Fruit fly (Drosophila melanogaster): Measurements from ENCODE around the gene CG14543.

The CG14543 gene

dm6 chr3R:26072477-26072876 lies 16.0 kb downstream of the CG14543 start (continued):
- TF ChIP-seq CG12391 (tag; optimal IDR thresholded peaks at IDR 0.05) (peak; percentile 20), CG10366 (GFP tag; IDR thresholded peaks at IDR 0.05) (peak; percentile 30; the same call in 1 of the 2 replicates), Doc3 (GFP tag; IDR thresholded peaks at IDR 0.05; ENCODE audit: partially characterized antibody) (no peak), phol (tag; optimal IDR thresholded peaks at IDR 0.05) (peak; percentile 26), Dip2 (GFP tag; IDR thresholded peaks at IDR 0.05) (no peak), bsh (GFP tag; optimal IDR thresholded peaks at IDR 0.05) (peak; percentile 51 to 72), CG34422 (GFP tag; IDR thresholded peaks at IDR 0.05) (0 out of 3 replicates have a peak, but pooled peaks have one; percentile 47), insv (GFP tag; optimal IDR thresholded peaks at IDR 0.05) (no peak), maf-S (GFP tag; optimal IDR thresholded peaks at IDR 0.05) (no peak), zen (tag; optimal IDR thresholded peaks at IDR 0.05) (no peak), CG34224 (GFP tag; IDR thresholded peaks at IDR 0.05; ENCODE audit: partially characterized antibody) (no peak), Sin3A (optimal IDR thresholded peaks at IDR 0.05) (no peak), CG10209 (GFP tag; optimal IDR thresholded peaks at IDR 0.05) (no peak), sisA (GFP tag; IDR thresholded peaks at IDR 0.05) (0 out of 2 replicates have a peak, but pooled peaks have one; percentile 16), GATAe (GFP tag; conservative IDR thresholded peaks at IDR 0.05) (no peak), tap (tag; optimal IDR thresholded peaks at IDR 0.05) (no peak), CG30403 (GFP tag; optimal IDR thresholded peaks at IDR 0.05) (no peak), Optix (GFP tag; IDR thresholded peaks at IDR 0.05) (0 out of 3 replicates have a peak, but pooled peaks have one; percentile 36), cwo (GFP tag; optimal IDR thresholded peaks at IDR 0.05) (no peak), crc (GFP tag; optimal IDR thresholded peaks at IDR 0.05) (no peak), ci (GFP tag; IDR thresholded peaks at IDR 0.05) (peak; percentile 79), CG10147 (GFP tag; optimal IDR thresholded peaks at IDR 0.05) (no peak), lmd (GFP tag; IDR thresholded peaks at IDR 0.05) (peak; percentile 44; the same call in 1 of the 2 replicates), CG8388 (GFP tag; optimal IDR thresholded peaks at IDR 0.05) (peak; percentile 18), ERR (GFP tag; optimal IDR thresholded peaks at IDR 0.05) (no peak), Oli (tag; optimal IDR thresholded peaks at IDR 0.05) (peak; percentile 41), dpn (GFP tag; optimal IDR thresholded peaks at IDR 0.05) (peak in 1 of 2 experiments; percentile 6), PHDP (tag; optimal IDR thresholded peaks at IDR 0.05) (no peak), nom (GFP tag; optimal IDR thresholded peaks at IDR 0.05) (peak; percentile 32), HmgZ (tag; optimal IDR thresholded peaks at IDR 0.05) (no peak), dmrt11E (tag; optimal IDR thresholded peaks at IDR 0.05) (peak; percentile 51), nau (GFP tag; optimal IDR thresholded peaks at IDR 0.05) (no peak), zen2 (GFP tag; IDR thresholded peaks at IDR 0.05; ENCODE audit: partially characterized antibody) (no peak), Awh (GFP tag; IDR thresholded peaks at IDR 0.05) (no peak), B-H1 (GFP tag; IDR thresholded peaks at IDR 0.05) (no peak), HLH3B (GFP tag; IDR thresholded peaks at IDR 0.05) (peak; percentile 46; the same call in 1 of the 2 replicates), nmo (GFP tag; optimal IDR thresholded peaks at IDR 0.05) (peak; percentile 32), CG11398 (GFP tag; optimal IDR thresholded peaks at IDR 0.05) (no peak), cato (GFP tag; optimal IDR thresholded peaks at IDR 0.05; ENCODE audit: borderline replicate concordance) (no peak), gfzf (GFP tag; optimal IDR thresholded peaks at IDR 0.05) (no peak), prd (optimal IDR thresholded peaks at IDR 0.05) (no peak), prd (GFP tag; IDR thresholded peaks at IDR 0.05) (peak; percentile 63; the same call in 2 of the 3 replicates), crol (GFP tag; IDR thresholded peaks at IDR 0.05) (no peak), CG7372 (GFP tag; IDR thresholded peaks at IDR 0.05) (no peak), vvl (GFP tag; IDR thresholded peaks at IDR 0.05) (peak; percentile 80), CG6813 (GFP tag; optimal IDR thresholded peaks at IDR 0.05) (no peak), run (tag; optimal IDR thresholded peaks at IDR 0.05) (no peak), knrl (GFP tag; IDR thresholded peaks at IDR 0.05; ENCODE audit: partially characterized antibody) (no peak), gsb-n (tag; optimal IDR thresholded peaks at IDR 0.05) (peak; percentile 10), CG9727 (GFP tag; optimal IDR thresholded peaks at IDR 0.05) (peak; percentile 14)
